Worm (Caenorhabditis elegans): ENCODE measurements around the gene algn-2.

ce11 chrII:5420947-5421614 is 46.0 kb downstream of the algn-2 start, which contains the start of gene tofu-6:
- TF ChIP-seq jun-1 (tag; optimal IDR thresholded peaks at IDR 0.05) = no peak
- no peak for TF ChIP-seq lim-7 (GFP tag; IDR thresholded peaks at IDR 0.05)
- no peak for TF ChIP-seq unc-62 (GFP tag; optimal IDR thresholded peaks at IDR 0.05 in 1 of 2)
- no peak for TF ChIP-seq unc-62 (tag; optimal IDR thresholded peaks at IDR 0.05)
- TF ChIP-seq nhr-28 (tag; optimal IDR thresholded peaks at IDR 0.05) = no peak
- TF ChIP-seq Y5F2A.4 (GFP tag; optimal IDR thresholded peaks at IDR 0.05) = no peak
